Fruit fly (Drosophila melanogaster): ENCODE results near the gene CG14610.

Gene CG14610

dm6 chr3R:7144245-7144904, at the start of gene CG14610, which contains the start of gene CG2656 (continued):
- TF ChIP-seq CG4617 (GFP tag; optimal IDR thresholded peaks at IDR 0.05; ENCODE audit: borderline replicate concordance) = peak; percentile 96
- peak; percentile 45 for TF ChIP-seq CG9727 (GFP tag; optimal IDR thresholded peaks at IDR 0.05)
- TF ChIP-seq schlank (tag; optimal IDR thresholded peaks at IDR 0.05) = peak; percentile 47
- TF ChIP-seq ERR (GFP tag; optimal IDR thresholded peaks at IDR 0.05) = peak; percentile 75
- no peak for TF ChIP-seq dmrt99B (tag; optimal IDR thresholded peaks at IDR 0.05)
- TF ChIP-seq CG8478 (optimal IDR thresholded peaks at IDR 0.05) = no peak
- TF ChIP-seq CG17612 (GFP tag; IDR thresholded peaks at IDR 0.05) = no peak
- TF ChIP-seq ro (GFP tag; IDR thresholded peaks at IDR 0.05) = no peak
- peak; percentile 35 for TF ChIP-seq CG12071 (GFP tag; optimal IDR thresholded peaks at IDR 0.05)
- TF ChIP-seq CG9876 (GFP tag; optimal IDR thresholded peaks at IDR 0.05) = peak; percentile 68
- no peak for TF ChIP-seq hkb (optimal IDR thresholded peaks at IDR 0.05)
- peak; percentile 65 for TF ChIP-seq hkb (GFP tag; IDR thresholded peaks at IDR 0.05)
- 0 out of 2 replicates have a peak, but pooled peaks have one; percentile 6 for TF ChIP-seq ara (GFP tag; IDR thresholded peaks at IDR 0.05)
- TF ChIP-seq lbe (GFP tag; optimal IDR thresholded peaks at IDR 0.05) = no peak
- peak; percentile 80 for TF ChIP-seq NfI (GFP tag; optimal IDR thresholded peaks at IDR 0.05)
- TF ChIP-seq Kr (GFP tag; optimal IDR thresholded peaks at IDR 0.05) = no peak
- TF ChIP-seq CG17802 (tag; optimal IDR thresholded peaks at IDR 0.05) = peak; percentile 26
- TF ChIP-seq CG15479 (GFP tag; optimal IDR thresholded peaks at IDR 0.05) = no peak
- peak; percentile 68 for TF ChIP-seq bcd (GFP tag; optimal IDR thresholded peaks at IDR 0.05)
- TF ChIP-seq bigmax (GFP tag; optimal IDR thresholded peaks at IDR 0.05) = no peak
- TF ChIP-seq Fer3 (tag; optimal IDR thresholded peaks at IDR 0.05) = peak; percentile 62
- peak; percentile 61; the same call in 1 of the 2 replicates for TF ChIP-seq H2.0 (GFP tag; IDR thresholded peaks at IDR 0.05)
- TF ChIP-seq CG9817 (tag; optimal IDR thresholded peaks at IDR 0.05) = peak; percentile 53
- TF ChIP-seq yki (optimal IDR thresholded peaks at IDR 0.05) = no peak
- TF ChIP-seq Camta (GFP tag; optimal IDR thresholded peaks at IDR 0.05) = peak; percentile 60
- TF ChIP-seq Opbp (GFP tag; IDR thresholded peaks at IDR 0.05; ENCODE audit: partially characterized antibody) = peak; percentile 56; the same call in 2 of the 3 replicates
- no peak for TF ChIP-seq Awh (GFP tag; IDR thresholded peaks at IDR 0.05)
- TF ChIP-seq CG7556 (GFP tag; optimal IDR thresholded peaks at IDR 0.05) = peak; percentile 52
- no peak for TF ChIP-seq jing (GFP tag; optimal IDR thresholded peaks at IDR 0.05)
- TF ChIP-seq gsb-n (tag; optimal IDR thresholded peaks at IDR 0.05) = peak; percentile 82
- TF ChIP-seq Dad (GFP tag; optimal IDR thresholded peaks at IDR 0.05) = peak; percentile 83
- no peak; the same call in 2 of the 3 replicates for TF ChIP-seq zen2 (GFP tag; IDR thresholded peaks at IDR 0.05; ENCODE audit: partially characterized antibody)
- peak; percentile 42 for TF ChIP-seq Lhr (GFP tag; optimal IDR thresholded peaks at IDR 0.05)
- peak; percentile 41 for TF ChIP-seq ftz-f1 (GFP tag; optimal IDR thresholded peaks at IDR 0.05)
- no peak for TF ChIP-seq Hmx (GFP tag; optimal IDR thresholded peaks at IDR 0.05)
- peak in 1 of 2 experiments; percentile 27 for TF ChIP-seq insv (GFP tag; optimal IDR thresholded peaks at IDR 0.05)
- TF ChIP-seq CG3163 (GFP tag; optimal IDR thresholded peaks at IDR 0.05) = peak; percentile 69
- peak; percentile 89 for TF ChIP-seq CG8944 (GFP tag; optimal IDR thresholded peaks at IDR 0.05)
- no peak for TF ChIP-seq Meics (GFP tag; optimal IDR thresholded peaks at IDR 0.05)
- TF ChIP-seq Dfd (GFP tag; optimal IDR thresholded peaks at IDR 0.05) = no peak
- TF ChIP-seq trh (GFP tag; optimal IDR thresholded peaks at IDR 0.05) = no peak
- TF ChIP-seq CG31441 (GFP tag; IDR thresholded peaks at IDR 0.05) = 0 out of 2 replicates have a peak, but pooled peaks have one; percentile 22
- peak; percentile 84 for TF ChIP-seq tup (GFP tag; optimal IDR thresholded peaks at IDR 0.05)
- peak; percentile 48 for TF ChIP-seq CG10979 (tag; optimal IDR thresholded peaks at IDR 0.05)
- TF ChIP-seq CG10267 (tag; optimal IDR thresholded peaks at IDR 0.05) = peak; percentile 99
- TF ChIP-seq Bgb (GFP tag; IDR thresholded peaks at IDR 0.05; ENCODE audit: partially characterized antibody) = peak; percentile 77
- peak; percentile 72 for TF ChIP-seq CG18011 (GFP tag; optimal IDR thresholded peaks at IDR 0.05)
- peak; percentile 26; the same call in 1 of the 2 replicates for TF ChIP-seq E2f1 (GFP tag; IDR thresholded peaks at IDR 0.05)
- peak; percentile 57 for TF ChIP-seq NC2α (GFP tag; optimal IDR thresholded peaks at IDR 0.05)
- TF ChIP-seq CG7357 (GFP tag; IDR thresholded peaks at IDR 0.05) = no peak
- no peak for TF ChIP-seq h (optimal IDR thresholded peaks at IDR 0.05)
